Fruit fly (Drosophila melanogaster): Measurements from ENCODE around the gene pit.

Gene pit

dm6 chr3R:22041625-22042282 is 7.7 kb downstream of the pit start, which contains the start of gene how:
TSS of gene how (plus strand) at chr3R:22042191.
- peak; percentile 55 for TF ChIP-seq Crg-1 (GFP tag; optimal IDR thresholded peaks at IDR 0.05)
- TF ChIP-seq cic (GFP tag; optimal IDR thresholded peaks at IDR 0.05) = peak; percentile 47
- peak; percentile 17 for TF ChIP-seq pad (GFP tag; optimal IDR thresholded peaks at IDR 0.05)
- no peak for TF ChIP-seq tj (GFP tag; optimal IDR thresholded peaks at IDR 0.05)
- TF ChIP-seq Hr96 (GFP tag; optimal IDR thresholded peaks at IDR 0.05) = no peak
- peak; percentile 37 for TF ChIP-seq CG33017 (tag; optimal IDR thresholded peaks at IDR 0.05)
- peak; percentile 42 for TF ChIP-seq CG7101 (tag; optimal IDR thresholded peaks at IDR 0.05)
- peak; percentile 25 for TF ChIP-seq CG11617 (GFP tag; optimal IDR thresholded peaks at IDR 0.05)
- no peak for TF ChIP-seq CG7045 (GFP tag; optimal IDR thresholded peaks at IDR 0.05)
- TF ChIP-seq CG14711 (tag; optimal IDR thresholded peaks at IDR 0.05) = peak; percentile 96
- TF ChIP-seq bab1 (GFP tag; optimal IDR thresholded peaks at IDR 0.05) = peak; percentile 49
- peak; percentile 8 for TF ChIP-seq ovo (GFP tag; optimal IDR thresholded peaks at IDR 0.05)
- TF ChIP-seq Mnt (GFP tag; optimal IDR thresholded peaks at IDR 0.05) = peak; percentile 47
- no peak for TF ChIP-seq CG5204 (GFP tag; optimal IDR thresholded peaks at IDR 0.05)

dm6 chr3R:22042283-22042875 is 8.3 kb downstream of the pit start:
- TF ChIP-seq pad (GFP tag; optimal IDR thresholded peaks at IDR 0.05) (peak; percentile 26), ovo (GFP tag; optimal IDR thresholded peaks at IDR 0.05) (no peak), tj (GFP tag; optimal IDR thresholded peaks at IDR 0.05) (peak; percentile 61)

dm6 chr3R:22042982-22043381 is 8.9 kb downstream of the pit start:
- TF ChIP-seq toe (GFP tag; optimal IDR thresholded peaks at IDR 0.05) = no peak
- no peak for TF ChIP-seq bab1 (GFP tag; optimal IDR thresholded peaks at IDR 0.05)
- TF ChIP-seq ovo (GFP tag; optimal IDR thresholded peaks at IDR 0.05) = no peak
- TF ChIP-seq Mnt (GFP tag; optimal IDR thresholded peaks at IDR 0.05) = no peak
- TF ChIP-seq CG5204 (GFP tag; optimal IDR thresholded peaks at IDR 0.05) = no peak
- TF ChIP-seq CG7045 (GFP tag; optimal IDR thresholded peaks at IDR 0.05) = no peak
- TF ChIP-seq cnc (optimal IDR thresholded peaks at IDR 0.05) = no peak
- TF ChIP-seq Crg-1 (GFP tag; optimal IDR thresholded peaks at IDR 0.05) = no peak
- TF ChIP-seq tj (GFP tag; optimal IDR thresholded peaks at IDR 0.05) = no peak
- TF ChIP-seq Hr96 (GFP tag; optimal IDR thresholded peaks at IDR 0.05) = no peak
- TF ChIP-seq CG11617 (GFP tag; optimal IDR thresholded peaks at IDR 0.05) = no peak
- no peak for TF ChIP-seq CG12768 (GFP tag; optimal IDR thresholded peaks at IDR 0.05)
- no peak for TF ChIP-seq Clk (GFP tag; optimal IDR thresholded peaks at IDR 0.05)
- TF ChIP-seq CG7101 (tag; optimal IDR thresholded peaks at IDR 0.05) = no peak
- no peak for TF ChIP-seq CG14711 (tag; optimal IDR thresholded peaks at IDR 0.05)

dm6 chr3R:22043748-22044402 is 9.8 kb downstream of the pit start:
- TF ChIP-seq Hr96 (GFP tag; optimal IDR thresholded peaks at IDR 0.05) (no peak), kay (GFP tag; ENCODE audit: borderline replicate concordance) (no peak), Clk (GFP tag; optimal IDR thresholded peaks at IDR 0.05) (no peak), Mnt (GFP tag; optimal IDR thresholded peaks at IDR 0.05) (no peak), toe (GFP tag; optimal IDR thresholded peaks at IDR 0.05) (no peak), cic (GFP tag; optimal IDR thresholded peaks at IDR 0.05) (no peak), CG11617 (GFP tag; optimal IDR thresholded peaks at IDR 0.05) (no peak), cnc (optimal IDR thresholded peaks at IDR 0.05) (no peak), CG7045 (GFP tag; optimal IDR thresholded peaks at IDR 0.05) (no peak), bab1 (GFP tag; optimal IDR thresholded peaks at IDR 0.05) (no peak), CG5204 (GFP tag; optimal IDR thresholded peaks at IDR 0.05) (no peak), tj (GFP tag; optimal IDR thresholded peaks at IDR 0.05) (no peak), CG12768 (GFP tag; optimal IDR thresholded peaks at IDR 0.05) (no peak), pad (GFP tag; optimal IDR thresholded peaks at IDR 0.05) (no peak), CG33017 (tag; optimal IDR thresholded peaks at IDR 0.05) (no peak)

- TF ChIP-seq CG14711 (tag; optimal IDR thresholded peaks at IDR 0.05) (no peak), CG5204 (GFP tag; optimal IDR thresholded peaks at IDR 0.05) (no peak), Crg-1 (GFP tag; optimal IDR thresholded peaks at IDR 0.05) (no peak), CG12768 (GFP tag; optimal IDR thresholded peaks at IDR 0.05) (no peak), Hr96 (GFP tag; optimal IDR thresholded peaks at IDR 0.05) (no peak), CG33017 (tag; optimal IDR thresholded peaks at IDR 0.05) (no peak), Mnt (GFP tag; optimal IDR thresholded peaks at IDR 0.05) (no peak), CG7101 (tag; optimal IDR thresholded peaks at IDR 0.05) (no peak), CG1620 (GFP tag; optimal IDR thresholded peaks at IDR 0.05) (no peak), ovo (GFP tag; optimal IDR thresholded peaks at IDR 0.05) (no peak), toe (GFP tag; optimal IDR thresholded peaks at IDR 0.05) (no peak), CG7045 (GFP tag; optimal IDR thresholded peaks at IDR 0.05) (no peak)
Observed at dm6 chr3R:22044443-22044970, 10.4 kb downstream of the pit start.

dm6 chr3R:22046231-22046630 is 12.1 kb downstream of the pit start:
- TF ChIP-seq bab1 (GFP tag; optimal IDR thresholded peaks at IDR 0.05) (peak; percentile 30), Clk (GFP tag; optimal IDR thresholded peaks at IDR 0.05) (no peak), cic (GFP tag; optimal IDR thresholded peaks at IDR 0.05) (no peak), pad (GFP tag; optimal IDR thresholded peaks at IDR 0.05) (no peak), kay (GFP tag; ENCODE audit: borderline replicate concordance) (peak; percentile 89)

All from whole organism, adult.